Fruit fly (Drosophila melanogaster) whole organism, embryonic: Measurements from ENCODE around the gene MESR3.

Experiments
- C15 ChIP-seq: fragments of 200-800 bp; sonication (Bioruptor generic); IDR thresholded peaks from 3 replicates; pipeline ENCODE4 v1.3.6; 2022; ENCODE audit warnings: missing biosample characterization, missing genetic modification characterization
- CG10321 ChIP-seq: fragments of 200-800 bp; sonication (Bioruptor generic); IDR thresholded peaks from 2 replicates; pipeline ENCODE4 v1.3.6; 2022; ENCODE audit warnings: missing biosample characterization, missing genetic modification characterization
- CG10431 ChIP-seq: fragments of 200-800 bp; sonication (Bioruptor generic); optimal IDR thresholded peaks from 3 replicates; lab custom pipeline; 2018; ENCODE audit warnings: missing biosample characterization, mild to moderate bottlenecking, missing genetic modification characterization
- CG11504 ChIP-seq: fragments of 200-800 bp; sonication (Bioruptor generic); optimal IDR thresholded peaks from 3 replicates; lab custom pipeline; 2019; ENCODE audit warnings: missing biosample characterization, mild to moderate bottlenecking, missing genetic modification characterization, moderate library complexity
- CG12769 ChIP-seq: fragments of 200-800 bp; sonication (Bioruptor generic); optimal IDR thresholded peaks from 2 replicates; lab custom pipeline; 2019; ENCODE audit warnings: missing biosample characterization, mild to moderate bottlenecking, missing genetic modification characterization, moderate library complexity
- CG13424 ChIP-seq: fragments of 200-800 bp; sonication (Bioruptor generic); optimal IDR thresholded peaks from 2 replicates; lab custom pipeline; 2019; ENCODE audit warnings: missing biosample characterization, mild to moderate bottlenecking, missing genetic modification characterization, moderate library complexity
- CG1529 ChIP-seq: fragments of 200-800 bp; sonication (Bioruptor generic); optimal IDR thresholded peaks from 3 replicates; lab custom pipeline; 2018; ENCODE audit warnings: missing biosample characterization, missing genetic modification characterization
- CG17802 ChIP-seq: fragments of 200-800 bp; sonication (Bioruptor generic); optimal IDR thresholded peaks from 2 replicates; lab custom pipeline; 2018; ENCODE audit warnings: missing biosample characterization, mild to moderate bottlenecking, missing genetic modification characterization, moderate library complexity
- CG2875 ChIP-seq: fragments of 200-800 bp; sonication (Bioruptor generic); optimal IDR thresholded peaks from 2 replicates; lab custom pipeline; 2017; ENCODE audit warnings: missing biosample characterization, mild to moderate bottlenecking, missing genetic modification characterization, missing genetic modification reagents
- CG30431 ChIP-seq: fragments of 200-800 bp; sonication (Bioruptor generic); optimal IDR thresholded peaks from 2 replicates; lab custom pipeline; 2017; ENCODE audit warnings: missing biosample characterization, missing genetic modification characterization
- CG31224 ChIP-seq: fragments of 200-800 bp; sonication (Bioruptor generic); IDR thresholded peaks from 2 replicates; pipeline ENCODE4 v1.3.6; 2022; ENCODE audit warnings: missing biosample characterization, missing genetic modification characterization
- CG34422 ChIP-seq: fragments of 200-800 bp; sonication (Bioruptor generic); IDR thresholded peaks from 3 replicates; pipeline ENCODE4 v1.3.6; 2022; ENCODE audit warnings: missing biosample characterization, missing genetic modification characterization
- CG43689 ChIP-seq: fragments of 200-800 bp; sonication (Bioruptor generic); IDR thresholded peaks from 2 replicates; pipeline ENCODE4 v1.3.6; 2022; ENCODE audit warnings: missing biosample characterization, missing genetic modification characterization
- CG4424 ChIP-seq: fragments of 200-800 bp; sonication (Bioruptor generic); optimal IDR thresholded peaks from 3 replicates; lab custom pipeline; 2016; ENCODE audit warnings: missing biosample characterization, missing genetic modification characterization
- CG4617 ChIP-seq: fragments of 200-800 bp; sonication (Bioruptor generic); optimal IDR thresholded peaks from 3 replicates; lab custom pipeline; 2016; ENCODE audit warnings: missing biosample characterization, missing genetic modification characterization, borderline replicate concordance
- CG6175 ChIP-seq: fragments of 200-800 bp; sonication (Bioruptor generic); IDR thresholded peaks from 3 replicates; pipeline ENCODE4 v1.3.6; 2022; ENCODE audit warnings: missing biosample characterization, missing genetic modification characterization
- CG6791 ChIP-seq: fragments of 200-800 bp; sonication (Bioruptor generic); IDR thresholded peaks from 3 replicates; pipeline ENCODE4 v1.3.6; 2022; ENCODE audit warnings: missing biosample characterization, missing genetic modification characterization; ENCODE audit not compliant: partially characterized antibody
- CoRest ChIP-seq: fragments of 200-800 bp; sonication (Bioruptor generic); optimal IDR thresholded peaks from 3 replicates; lab custom pipeline; 2018; ENCODE audit warnings: missing biosample characterization, mild to moderate bottlenecking, missing genetic modification characterization, moderate library complexity
- CrebB ChIP-seq: fragments of 200-800 bp; sonication (Bioruptor generic); optimal IDR thresholded peaks from 3 replicates; lab custom pipeline; 2018; ENCODE audit warnings: missing biosample characterization, mild to moderate bottlenecking, missing genetic modification characterization
- Dek ChIP-seq: fragments of 200-800 bp; sonication (Bioruptor generic); optimal IDR thresholded peaks from 3 replicates; lab custom pipeline; 2019; ENCODE audit warnings: missing biosample characterization, mild to moderate bottlenecking, missing genetic modification characterization, moderate library complexity
- Fer2 ChIP-seq: fragments of 200-800 bp; sonication (Bioruptor generic); optimal IDR thresholded peaks from 2 replicates; lab custom pipeline; 2018; ENCODE audit warnings: missing biosample characterization, mild to moderate bottlenecking, missing genetic modification characterization, moderate library complexity
- Hand ChIP-seq: fragments of 200-800 bp; sonication (Bioruptor generic); optimal IDR thresholded peaks from 2 replicates; lab custom pipeline; 2017; ENCODE audit warnings: mild to moderate bottlenecking, missing biosample characterization, missing genetic modification reagents, missing genetic modification characterization
- Hmx ChIP-seq: fragments of 200-800 bp; sonication (Bioruptor generic); optimal IDR thresholded peaks from 2 replicates; lab custom pipeline; 2016; ENCODE audit warnings: missing biosample characterization, missing genetic modification characterization
- MESR4 ChIP-seq: fragments of 200-800 bp; sonication (Bioruptor generic); optimal IDR thresholded peaks from 2 replicates; lab custom pipeline; 2018; ENCODE audit warnings: missing biosample characterization, mild to moderate bottlenecking, missing genetic modification characterization, moderate library complexity
- NC2β ChIP-seq: fragments of 200-800 bp; sonication (Bioruptor generic); optimal IDR thresholded peaks from 2 replicates; lab custom pipeline; 2016; ENCODE audit warnings: missing biosample characterization, missing genetic modification characterization
- PHDP ChIP-seq: fragments of 200-800 bp; sonication (Bioruptor generic); optimal IDR thresholded peaks from 3 replicates; lab custom pipeline; 2018; ENCODE audit warnings: missing biosample characterization, mild to moderate bottlenecking, missing genetic modification characterization, moderate library complexity
- Poxn ChIP-seq: fragments of 200-800 bp; sonication (Bioruptor generic); IDR thresholded peaks from 2 replicates; pipeline ENCODE4 v1.3.6; 2022; ENCODE audit warnings: missing biosample characterization, missing genetic modification characterization
- Side ChIP-seq: fragments of 200-800 bp; sonication (Bioruptor generic); optimal IDR thresholded peaks from 2 replicates; lab custom pipeline; 2016; ENCODE audit warnings: missing biosample characterization, missing genetic modification characterization
- Sry-δ ChIP-seq: fragments of 200-800 bp; sonication (Bioruptor generic); optimal IDR thresholded peaks from 2 replicates; lab custom pipeline; 2016; ENCODE audit warnings: missing biosample characterization, missing genetic modification characterization
- TFAM ChIP-seq: fragments of 200-800 bp; sonication (Bioruptor generic); optimal IDR thresholded peaks from 2 replicates; lab custom pipeline; 2017; ENCODE audit warnings: missing biosample characterization, missing genetic modification characterization, inconsistent platforms
- ac ChIP-seq: fragments of 200-800 bp; sonication (Bioruptor generic); optimal IDR thresholded peaks from 3 replicates; lab custom pipeline; 2017; ENCODE audit warnings: missing biosample characterization, mild to moderate bottlenecking, missing genetic modification characterization
- ase ChIP-seq: fragments of 200-800 bp; sonication (Bioruptor generic); IDR thresholded peaks from 3 replicates; pipeline ENCODE4 v1.3.6; 2022; ENCODE audit warnings: missing biosample characterization, missing genetic modification characterization
- btn ChIP-seq: fragments of 200-800 bp; sonication (Bioruptor generic); optimal IDR thresholded peaks from 2 replicates; lab custom pipeline; 2016; ENCODE audit warnings: missing biosample characterization, missing genetic modification characterization
- dm ChIP-seq: fragments of 200-800 bp; sonication (Bioruptor generic); optimal IDR thresholded peaks from 3 replicates; lab custom pipeline; 2016; ENCODE audit warnings: missing biosample characterization, missing genetic modification characterization
- dysf ChIP-seq: fragments of 200-800 bp; sonication (Bioruptor generic); IDR thresholded peaks from 3 replicates; pipeline ENCODE4 v1.3.6; 2022; ENCODE audit warnings: missing biosample characterization, missing genetic modification characterization
- emc ChIP-seq: fragments of 200-800 bp; sonication (Bioruptor generic); optimal IDR thresholded peaks from 2 replicates; lab custom pipeline; 2016; ENCODE audit warnings: missing biosample characterization, missing genetic modification characterization
- gce ChIP-seq: fragments of 200-800 bp; sonication (Bioruptor generic); IDR thresholded peaks from 3 replicates; pipeline ENCODE4 v1.3.6; 2022; ENCODE audit warnings: missing biosample characterization, missing genetic modification characterization
- gcm2 ChIP-seq: fragments of 200-800 bp; sonication (Bioruptor generic); optimal IDR thresholded peaks from 2 replicates; lab custom pipeline; 2016; ENCODE audit warnings: missing biosample characterization, missing genetic modification characterization
- jing ChIP-seq: fragments of 200-800 bp; sonication (Bioruptor generic); optimal IDR thresholded peaks from 2 replicates; lab custom pipeline; 2018; ENCODE audit warnings: missing biosample characterization, mild to moderate bottlenecking, missing genetic modification characterization
- lab ChIP-seq: fragments of 200-800 bp; sonication (Bioruptor generic); optimal IDR thresholded peaks from 3 replicates; lab custom pipeline; 2017; ENCODE audit warnings: missing biosample characterization, missing genetic modification characterization, mild to moderate bottlenecking, moderate library complexity, missing genetic modification reagents
- pita ChIP-seq: fragments of 200-800 bp; sonication (Bioruptor generic); optimal IDR thresholded peaks from 2 replicates; lab custom pipeline; 2017; ENCODE audit warnings: missing biosample characterization, mild to moderate bottlenecking, missing genetic modification characterization
- rib ChIP-seq: fragments of 200-800 bp; sonication (Bioruptor generic); IDR thresholded peaks from 2 replicates; pipeline ENCODE4 v1.3.6; 2022; ENCODE audit warnings: missing biosample characterization, missing genetic modification characterization
- ro ChIP-seq: fragments of 200-800 bp; sonication (Bioruptor generic); IDR thresholded peaks from 2 replicates; pipeline ENCODE4 v1.3.6; 2022; ENCODE audit warnings: missing biosample characterization, missing genetic modification characterization
- sens ChIP-seq: fragments of 200-800 bp; sonication (Bioruptor generic); peaks from one replicate; lab custom pipeline; 2016; ENCODE audit warnings: missing biosample characterization, missing genetic modification characterization
- shn ChIP-seq: fragments of 200-800 bp; sonication (Bioruptor generic); optimal IDR thresholded peaks from 3 replicates; lab custom pipeline; 2016; ENCODE audit warnings: missing biosample characterization, missing genetic modification characterization
- slou ChIP-seq: fragments of 200-800 bp; sonication (Bioruptor generic); optimal IDR thresholded peaks from 3 replicates; lab custom pipeline; 2016; ENCODE audit warnings: missing biosample characterization, missing genetic modification characterization
- sqz ChIP-seq: fragments of 200-800 bp; sonication (Bioruptor generic); optimal IDR thresholded peaks from 3 replicates; lab custom pipeline; 2018; ENCODE audit warnings: missing biosample characterization, mild to moderate bottlenecking, missing genetic modification characterization
- sr ChIP-seq: fragments of 200-800 bp; sonication (Bioruptor generic); IDR thresholded peaks from 3 replicates; pipeline ENCODE4 v1.3.6; 2022; ENCODE audit warnings: missing biosample characterization, missing genetic modification characterization
- tna ChIP-seq: fragments of 200-800 bp; sonication (Bioruptor generic); IDR thresholded peaks from 2 replicates; pipeline ENCODE4 v1.3.6; 2022; ENCODE audit warnings: missing biosample characterization, missing genetic modification characterization; ENCODE audit not compliant: partially characterized antibody
- unc-4 ChIP-seq: fragments of 200-800 bp; sonication (Bioruptor generic); IDR thresholded peaks from 2 replicates; pipeline ENCODE4 v1.3.6; 2022; ENCODE audit warnings: missing biosample characterization, missing genetic modification characterization; ENCODE audit not compliant: partially characterized antibody

The MESR3 gene

DNA sequence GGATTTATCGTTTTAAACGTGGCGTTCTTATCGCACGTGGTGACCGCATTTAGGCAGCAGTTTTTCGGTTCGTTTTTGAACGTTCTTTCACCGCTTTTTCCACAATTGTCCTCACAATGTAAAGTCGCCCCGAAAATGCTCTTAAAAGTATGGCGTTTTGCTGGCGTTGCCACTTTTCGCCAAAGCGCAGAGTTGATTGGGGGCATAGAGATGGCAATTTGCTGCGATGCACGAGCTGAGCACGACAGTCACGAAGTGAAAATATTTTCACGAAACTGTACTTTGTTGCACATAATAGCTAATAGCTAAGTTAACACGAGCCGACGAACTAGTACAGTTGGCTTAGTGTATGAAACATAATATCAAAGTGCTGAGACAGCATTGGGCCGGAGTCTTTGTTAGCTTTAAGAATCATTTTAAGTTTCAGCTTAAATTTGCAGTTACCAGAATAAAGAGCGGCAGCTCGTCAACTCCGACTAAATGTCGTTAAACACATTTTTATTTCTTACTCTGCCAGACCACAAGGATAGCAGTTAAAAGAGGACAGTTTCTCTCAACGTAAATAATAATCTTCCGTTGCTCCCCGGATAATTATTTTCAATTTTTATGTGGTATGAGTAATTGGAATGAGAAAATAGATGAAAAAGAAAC, 71.7 kb downstream of the MESR3 start, which contains the start of gene msl-1 (continued):
- no peak for TF ChIP-seq Dek (tag; lab: Kevin White, UChicago)
- no peak for TF ChIP-seq lab (GFP tag; lab: Kevin White, UChicago)
- TF ChIP-seq jing: no peak
- TF ChIP-seq ase: 0 out of 3 replicates have a peak, but pooled peaks have one; percentile 18
- no peak for TF ChIP-seq CG30431 (GFP tag; lab: Kevin White, UChicago)
- TF ChIP-seq gcm2 (GFP tag; lab: Kevin White, UChicago): no peak
- TF ChIP-seq CG10431 (GFP tag; lab: Kevin White, UChicago): no peak
- no peak for TF ChIP-seq pita (GFP tag; lab: Kevin White, UChicago)
- no peak for TF ChIP-seq CG10321
- TF ChIP-seq sens (GFP tag; lab: Kevin White, UChicago): peak; percentile 34
- TF ChIP-seq TFAM (GFP tag; lab: Kevin White, UChicago): no peak
- peak; percentile 88 for TF ChIP-seq tna (GFP tag; lab: Robert Waterston, UW)
- peak; percentile 25; the same call in 1 of the 3 replicates for TF ChIP-seq dysf (GFP tag; lab: Robert Waterston, UW)
- TF ChIP-seq Poxn (GFP tag; lab: Robert Waterston, UW): peak; percentile 27; the same call in 1 of the 2 replicates
- no peak for TF ChIP-seq rib (GFP tag; lab: Robert Waterston, UW)
- TF ChIP-seq CG2875 (GFP tag; lab: Kevin White, UChicago): no peak
- peak; percentile 98 for TF ChIP-seq CG6791 (GFP tag; lab: Robert Waterston, UW)
- peak; percentile 74; the same call in 2 of the 3 replicates for TF ChIP-seq CG34422 (GFP tag; lab: Robert Waterston, UW)
- TF ChIP-seq dm (GFP tag; lab: Kevin White, UChicago): peak; percentile 55
- TF ChIP-seq Sry-δ (GFP tag; lab: Kevin White, UChicago): peak; percentile 92
- TF ChIP-seq slou: no peak
- peak; percentile 92 for TF ChIP-seq MESR4 (GFP tag; lab: Kevin White, UChicago)
- no peak for TF ChIP-seq gce (GFP tag; lab: Robert Waterston, UW)
- no peak for TF ChIP-seq sr (GFP tag; lab: Robert Waterston, UW)
- no peak for TF ChIP-seq CG1529
- TF ChIP-seq ro (GFP tag; lab: Robert Waterston, UW): no peak
- no peak for TF ChIP-seq btn (GFP tag; lab: Kevin White, UChicago)
- TF ChIP-seq CrebB (tag; lab: Kevin White, UChicago): peak; percentile 10
- TF ChIP-seq CG11504 (tag; lab: Kevin White, UChicago): no peak
- TF ChIP-seq CG4617 (GFP tag; lab: Kevin White, UChicago): peak; percentile 65
- TF ChIP-seq CG31224 (GFP tag; lab: Robert Waterston, UW): no peak
- peak; percentile 77 for TF ChIP-seq unc-4 (GFP tag; lab: Robert Waterston, UW)
- TF ChIP-seq Side: peak; percentile 2
- TF ChIP-seq CG43689: no peak
- no peak for TF ChIP-seq C15
- TF ChIP-seq emc: no peak
- TF ChIP-seq Fer2 (tag; lab: Kevin White, UChicago): no peak
- peak; percentile 3 for TF ChIP-seq CG13424
- peak; percentile 12 for TF ChIP-seq CG17802 (tag; lab: Kevin White, UChicago)
- no peak for TF ChIP-seq Hand
- no peak for TF ChIP-seq CoRest
- TF ChIP-seq CG4424 (GFP tag; lab: Kevin White, UChicago): no peak
- TF ChIP-seq CG12769 (tag; lab: Kevin White, UChicago): no peak
- peak; percentile 15 for TF ChIP-seq shn
- peak; percentile 49 for TF ChIP-seq NC2β (GFP tag; lab: Kevin White, UChicago)
- TF ChIP-seq sqz (GFP tag; lab: Kevin White, UChicago): peak; percentile 26
- TF ChIP-seq CG6175 (GFP tag; lab: Robert Waterston, UW): no peak
- no peak for TF ChIP-seq PHDP (tag; lab: Kevin White, UChicago)
- TF ChIP-seq Hmx (GFP tag; lab: Kevin White, UChicago): no peak
- TF ChIP-seq ac (GFP tag; lab: Kevin White, UChicago): no peak
